Fruit fly (Drosophila melanogaster) whole organism, embryonic: Measurements from ENCODE around the gene gammaTub37C.

Experiments
- Aef1 ChIP-seq: fragments of 200-800 bp; sonication (Bioruptor generic); IDR thresholded peaks from 3 replicates; pipeline ENCODE4 v1.3.6; 2022; ENCODE audit warnings: missing biosample characterization, missing genetic modification characterization
- Atf3 ChIP-seq: fragments of 200-800 bp; sonication (Bioruptor generic); optimal IDR thresholded peaks from 3 replicates; lab custom pipeline; 2016; ENCODE audit warnings: missing biosample characterization, missing genetic modification characterization
- BEAF-32 ChIP-seq: fragments of 200-800 bp; sonication (Bioruptor generic); optimal IDR thresholded peaks from 3 replicates; lab custom pipeline; 2017; ENCODE audit warnings: missing biosample characterization, missing genetic modification characterization, mild to moderate bottlenecking, moderate library complexity, missing genetic modification reagents
- CG10979 ChIP-seq: fragments of 200-800 bp; sonication (Bioruptor generic); optimal IDR thresholded peaks from 2 replicates; lab custom pipeline; 2018; ENCODE audit warnings: missing biosample characterization, mild to moderate bottlenecking, missing genetic modification characterization, moderate library complexity
- CG11398 ChIP-seq: fragments of 200-800 bp; sonication (Bioruptor generic); optimal IDR thresholded peaks from 2 replicates; lab custom pipeline; 2016; ENCODE audit warnings: missing biosample characterization, missing genetic modification characterization
- CG11560 ChIP-seq: fragments of 200-800 bp; sonication (Bioruptor generic); IDR thresholded peaks from 3 replicates; pipeline ENCODE4 v1.3.6; 2022; ENCODE audit warnings: missing biosample characterization, missing genetic modification characterization
- CG12104 ChIP-seq: fragments of 200-800 bp; sonication (Bioruptor generic); optimal IDR thresholded peaks from 3 replicates; lab custom pipeline; 2016; ENCODE audit warnings: missing biosample characterization, missing genetic modification characterization
- CG13894 ChIP-seq: fragments of 200-800 bp; sonication (Bioruptor generic); optimal IDR thresholded peaks from 3 replicates; lab custom pipeline; 2018; ENCODE audit warnings: missing biosample characterization, mild to moderate bottlenecking, missing genetic modification characterization, moderate library complexity
- CG14667 ChIP-seq: fragments of 200-800 bp; sonication (Bioruptor generic); IDR thresholded peaks from 2 replicates; pipeline ENCODE4 v1.3.6; 2022; ENCODE audit warnings: missing biosample characterization, missing genetic modification characterization
- CG14710 ChIP-seq: fragments of 200-800 bp; sonication (Bioruptor generic); optimal IDR thresholded peaks from 3 replicates; lab custom pipeline; 2019; ENCODE audit warnings: missing biosample characterization, mild to moderate bottlenecking, missing genetic modification characterization, moderate library complexity
- CG14860 ChIP-seq: fragments of 200-800 bp; sonication (Bioruptor generic); IDR thresholded peaks from 3 replicates; pipeline ENCODE4 v1.3.6; 2022; ENCODE audit warnings: missing biosample characterization, missing genetic modification characterization; ENCODE audit not compliant: partially characterized antibody
- CG15269 ChIP-seq: fragments of 200-800 bp; sonication (Bioruptor generic); optimal IDR thresholded peaks from 2 replicates; lab custom pipeline; 2018; ENCODE audit warnings: missing biosample characterization, mild to moderate bottlenecking, missing genetic modification characterization, moderate library complexity
- CG1647 ChIP-seq: fragments of 200-800 bp; sonication (Bioruptor generic); optimal IDR thresholded peaks from 3 replicates; lab custom pipeline; 2016; ENCODE audit warnings: missing biosample characterization, missing genetic modification characterization
- CG16779 ChIP-seq: fragments of 200-800 bp; sonication (Bioruptor generic); IDR thresholded peaks from 2 replicates; pipeline ENCODE4 v1.3.6; 2022; ENCODE audit warnings: missing biosample characterization, missing genetic modification characterization
- CG17612 ChIP-seq: fragments of 200-800 bp; sonication (Bioruptor generic); IDR thresholded peaks from 2 replicates; pipeline ENCODE4 v1.3.6; 2022; ENCODE audit warnings: missing biosample characterization, missing genetic modification characterization
- CG2712 ChIP-seq: fragments of 200-800 bp; optimal IDR thresholded peaks from 3 replicates; lab custom pipeline; 2019; ENCODE audit warnings: missing biosample characterization, mild to moderate bottlenecking, missing genetic modification characterization, moderate library complexity
- CG6272 ChIP-seq: fragments of 200-800 bp; sonication (Bioruptor generic); IDR thresholded peaks from 2 replicates; pipeline ENCODE4 v1.3.6; 2022; ENCODE audit warnings: missing biosample characterization, missing genetic modification characterization
- CG6854 ChIP-seq: fragments of 200-800 bp; sonication (Bioruptor generic); optimal IDR thresholded peaks from 3 replicates; lab custom pipeline; 2017; ENCODE audit warnings: missing biosample characterization, mild to moderate bottlenecking, missing genetic modification characterization
- CG7987 ChIP-seq: fragments of 200-800 bp; sonication (Bioruptor generic); optimal IDR thresholded peaks from 2 replicates; lab custom pipeline; 2018; ENCODE audit warnings: missing biosample characterization, mild to moderate bottlenecking, missing genetic modification characterization, moderate library complexity
- CG8388 ChIP-seq: fragments of 200-800 bp; sonication (Bioruptor generic); optimal IDR thresholded peaks from 2 replicates; lab custom pipeline; 2019; ENCODE audit warnings: missing biosample characterization, mild to moderate bottlenecking, missing genetic modification characterization, moderate library complexity
- Deaf1 ChIP-seq: fragments of 200-800 bp; optimal IDR thresholded peaks from 3 replicates; lab custom pipeline; 2019; ENCODE audit warnings: missing biosample characterization, mild to moderate bottlenecking, missing genetic modification characterization, moderate library complexity
- ERR ChIP-seq: fragments of 200-800 bp; sonication (Bioruptor generic); optimal IDR thresholded peaks from 2 replicates; lab custom pipeline; 2016; ENCODE audit warnings: missing biosample characterization, missing genetic modification characterization
- Hey ChIP-seq: fragments of 200-800 bp; sonication (Bioruptor generic); optimal IDR thresholded peaks from 3 replicates; lab custom pipeline; 2018; ENCODE audit warnings: missing biosample characterization, mild to moderate bottlenecking, missing genetic modification characterization
- Hmr ChIP-seq: fragments of 200-800 bp; sonication (Bioruptor generic); optimal IDR thresholded peaks from 3 replicates; lab custom pipeline; 2017; ENCODE audit warnings: mild to moderate bottlenecking, missing biosample characterization, missing genetic modification reagents, missing genetic modification characterization
- Hmx ChIP-seq: fragments of 200-800 bp; sonication (Bioruptor generic); optimal IDR thresholded peaks from 2 replicates; lab custom pipeline; 2016; ENCODE audit warnings: missing biosample characterization, missing genetic modification characterization
- Hr39 ChIP-seq: fragments of >200 bp; optimal IDR thresholded peaks from 2 replicates; lab custom pipeline; 2017
- Lim3 ChIP-seq: fragments of 200-800 bp; sonication (Bioruptor generic); IDR thresholded peaks from 2 replicates; pipeline ENCODE4 v1.3.6; 2022; ENCODE audit warnings: missing biosample characterization, missing genetic modification characterization
- Mrtf ChIP-seq: fragments of 200-800 bp; sonication (Bioruptor generic); IDR thresholded peaks from 3 replicates; pipeline ENCODE4 v1.3.6; 2022; ENCODE audit warnings: missing biosample characterization, missing genetic modification characterization
- NC2α ChIP-seq: fragments of 200-800 bp; sonication (Bioruptor generic); optimal IDR thresholded peaks from 2 replicates; lab custom pipeline; 2016; ENCODE audit warnings: missing biosample characterization, missing genetic modification characterization
- Oaz ChIP-seq: fragments of 200-800 bp; sonication (Bioruptor generic); IDR thresholded peaks from 2 replicates; pipeline ENCODE4 v1.3.6; 2022; ENCODE audit warnings: missing biosample characterization, missing genetic modification characterization
- PHDP ChIP-seq: fragments of 200-800 bp; sonication (Bioruptor generic); optimal IDR thresholded peaks from 3 replicates; lab custom pipeline; 2018; ENCODE audit warnings: missing biosample characterization, mild to moderate bottlenecking, missing genetic modification characterization, moderate library complexity
- Ravus ChIP-seq: fragments of 200-800 bp; sonication (Bioruptor generic); IDR thresholded peaks from 2 replicates; pipeline ENCODE4 v1.3.6; 2022; ENCODE audit warnings: missing biosample characterization, missing genetic modification characterization
- Vsx1 ChIP-seq: fragments of 200-800 bp; sonication (Bioruptor generic); optimal IDR thresholded peaks from 2 replicates; lab custom pipeline; 2017; ENCODE audit warnings: missing biosample characterization, mild to moderate bottlenecking, missing genetic modification characterization, missing genetic modification reagents
- Xbp1 ChIP-seq: fragments of 200-800 bp; sonication (Bioruptor generic); optimal IDR thresholded peaks from 3 replicates; lab custom pipeline; 2016; ENCODE audit warnings: missing biosample characterization, mild to moderate bottlenecking, missing genetic modification characterization
- abd-A ChIP-seq: fragments of 200-800 bp; sonication (Bioruptor generic); optimal IDR thresholded peaks from 3 replicates; lab custom pipeline; 2019; ENCODE audit warnings: missing biosample characterization, mild to moderate bottlenecking, missing genetic modification characterization, moderate library complexity
- bigmax ChIP-seq: fragments of 200-800 bp; sonication (Bioruptor generic); optimal IDR thresholded peaks from 2 replicates; lab custom pipeline; 2018; ENCODE audit warnings: missing biosample characterization, mild to moderate bottlenecking, missing genetic modification characterization
- caup ChIP-seq: fragments of 200-800 bp; sonication (Bioruptor generic); optimal IDR thresholded peaks from 3 replicates; lab custom pipeline; 2017; ENCODE audit warnings: missing biosample characterization, mild to moderate bottlenecking, missing genetic modification characterization, moderate library complexity; ENCODE audit not compliant: severe bottlenecking
- chn ChIP-seq: fragments of 200-800 bp; sonication (Bioruptor generic); optimal IDR thresholded peaks from 2 replicates; lab custom pipeline; 2016; ENCODE audit warnings: missing biosample characterization, missing genetic modification characterization
- corto ChIP-seq: fragments of 200-800 bp; sonication (Bioruptor generic); optimal IDR thresholded peaks from 2 replicates; lab custom pipeline; 2016; ENCODE audit warnings: missing biosample characterization, mild to moderate bottlenecking, missing genetic modification characterization, moderate library complexity
- crol ChIP-seq: fragments of 200-800 bp; sonication (Bioruptor generic); IDR thresholded peaks from 2 replicates; pipeline ENCODE4 v1.3.6; 2022; ENCODE audit warnings: missing biosample characterization, missing genetic modification characterization
- dmrt99B ChIP-seq: fragments of 200-800 bp; sonication (Bioruptor generic); optimal IDR thresholded peaks from 2 replicates; lab custom pipeline; 2018; ENCODE audit warnings: missing biosample characterization, mild to moderate bottlenecking, missing genetic modification characterization, moderate library complexity
- grn ChIP-seq: fragments of 200-800 bp; sonication (Bioruptor generic); optimal IDR thresholded peaks from 3 replicates; lab custom pipeline; 2017; ENCODE audit warnings: missing biosample characterization, missing genetic modification characterization
- jigr1 ChIP-seq: fragments of 200-800 bp; sonication (Bioruptor generic); IDR thresholded peaks from 3 replicates; pipeline ENCODE4 v1.3.6; 2022; ENCODE audit warnings: missing biosample characterization, missing genetic modification characterization
- jing ChIP-seq: fragments of 200-800 bp; sonication (Bioruptor generic); optimal IDR thresholded peaks from 2 replicates; lab custom pipeline; 2018; ENCODE audit warnings: missing biosample characterization, mild to moderate bottlenecking, missing genetic modification characterization
- jumu ChIP-seq: fragments of 200-800 bp; sonication (Bioruptor generic); optimal IDR thresholded peaks from 3 replicates; lab custom pipeline; 2016; ENCODE audit warnings: missing biosample characterization, missing genetic modification characterization
- luna ChIP-seq: fragments of 200-800 bp; sonication (Bioruptor generic); optimal IDR thresholded peaks from 2 replicates; lab custom pipeline; 2016; ENCODE audit warnings: missing biosample characterization, missing genetic modification characterization
- pb ChIP-seq: fragments of 200-800 bp; sonication (Bioruptor generic); optimal IDR thresholded peaks from 3 replicates; lab custom pipeline; 2016; ENCODE audit warnings: missing biosample characterization, missing genetic modification characterization
- phol ChIP-seq: fragments of 200-800 bp; sonication (Bioruptor generic); optimal IDR thresholded peaks from 3 replicates; lab custom pipeline; 2018; ENCODE audit warnings: missing biosample characterization, mild to moderate bottlenecking, missing genetic modification characterization, moderate library complexity
- rib ChIP-seq: fragments of 200-800 bp; sonication (Bioruptor generic); IDR thresholded peaks from 2 replicates; pipeline ENCODE4 v1.3.6; 2022; ENCODE audit warnings: missing biosample characterization, missing genetic modification characterization
- ro ChIP-seq: fragments of 200-800 bp; sonication (Bioruptor generic); IDR thresholded peaks from 2 replicates; pipeline ENCODE4 v1.3.6; 2022; ENCODE audit warnings: missing biosample characterization, missing genetic modification characterization
- stwl ChIP-seq: fragments of 200-800 bp; sonication (Bioruptor generic); optimal IDR thresholded peaks from 3 replicates; lab custom pipeline; 2018; ENCODE audit warnings: missing biosample characterization, mild to moderate bottlenecking, missing genetic modification characterization, moderate library complexity

The gammaTub37C gene

dm6 chr2L:19140257-19140983 is 45.1 kb downstream of the gammaTub37C start (continued):
- TF ChIP-seq Atf3, result no peak
- TF ChIP-seq CG7987 (GFP tag; lab: Kevin White, UChicago), result no peak
- TF ChIP-seq Hey, result no peak
- no peak for TF ChIP-seq Hmr (GFP tag; lab: Kevin White, UChicago)
- TF ChIP-seq corto, result no peak
- no peak for TF ChIP-seq jigr1 (GFP tag; lab: Robert Waterston, UW)
- TF ChIP-seq CG14667 (GFP tag; lab: Robert Waterston, UW), result no peak
- no peak for TF ChIP-seq luna (GFP tag; lab: Kevin White, UChicago)
- no peak for TF ChIP-seq pb (GFP tag; lab: Kevin White, UChicago)
- TF ChIP-seq Ravus (GFP tag; lab: Robert Waterston, UW), result no peak
- no peak for TF ChIP-seq CG17612 (GFP tag; lab: Robert Waterston, UW)
- no peak for TF ChIP-seq CG14710 (tag; lab: Kevin White, UChicago)
- no peak for TF ChIP-seq abd-A (tag; lab: Kevin White, UChicago)
- no peak for TF ChIP-seq ro (GFP tag; lab: Robert Waterston, UW)
- TF ChIP-seq chn (GFP tag; lab: Kevin White, UChicago), result no peak
- no peak for TF ChIP-seq Hr39 (lab: Kevin White, UChicago)
- TF ChIP-seq CG10979 (tag; lab: Kevin White, UChicago), result no peak
- TF ChIP-seq CG15269 (tag; lab: Kevin White, UChicago), result no peak
- TF ChIP-seq ERR (GFP tag; lab: Kevin White, UChicago), result no peak
- TF ChIP-seq CG8388 (GFP tag; lab: Kevin White, UChicago), result no peak
- no peak for TF ChIP-seq BEAF-32 (GFP tag; lab: Kevin White, UChicago)
- TF ChIP-seq NC2α (GFP tag; lab: Kevin White, UChicago), result no peak
- peak; percentile 45 for TF ChIP-seq crol (GFP tag; lab: Robert Waterston, UW)
- TF ChIP-seq rib, result no peak
- TF ChIP-seq caup, result no peak
- TF ChIP-seq CG16779, result no peak
- TF ChIP-seq Oaz (GFP tag; lab: Robert Waterston, UW), result no peak
- TF ChIP-seq grn (GFP tag; lab: Kevin White, UChicago), result no peak
- no peak for TF ChIP-seq jumu (GFP tag; lab: Kevin White, UChicago)
- no peak for TF ChIP-seq Hmx (GFP tag; lab: Kevin White, UChicago)
- TF ChIP-seq CG13894 (tag; lab: Kevin White, UChicago), result no peak
- TF ChIP-seq Lim3 (GFP tag; lab: Robert Waterston, UW), result no peak
- no peak for TF ChIP-seq PHDP (tag; lab: Kevin White, UChicago)
- TF ChIP-seq jing (GFP tag; lab: Kevin White, UChicago), result no peak
- TF ChIP-seq CG1647 (GFP tag; lab: Kevin White, UChicago), result no peak
- TF ChIP-seq Deaf1, result peak; percentile 49
- no peak for TF ChIP-seq bigmax (GFP tag; lab: Kevin White, UChicago)
- TF ChIP-seq Xbp1 (GFP tag; lab: Kevin White, UChicago), result no peak
- no peak for TF ChIP-seq phol (tag; lab: Kevin White, UChicago)
- peak; percentile 16 for TF ChIP-seq CG2712
- TF ChIP-seq CG11560 (tag; lab: Robert Waterston, UW), result no peak
- TF ChIP-seq stwl (tag; lab: Kevin White, UChicago), result no peak
- no peak for TF ChIP-seq dmrt99B (tag; lab: Kevin White, UChicago)
- peak; percentile 8 for TF ChIP-seq Vsx1 (GFP tag; lab: Kevin White, UChicago)
- TF ChIP-seq CG11398 (GFP tag; lab: Kevin White, UChicago), result no peak
- no peak for TF ChIP-seq CG6854 (GFP tag; lab: Kevin White, UChicago)
- no peak for TF ChIP-seq CG6272 (GFP tag; lab: Robert Waterston, UW)
- TF ChIP-seq CG14860 (GFP tag; lab: Robert Waterston, UW), result no peak
- no peak for TF ChIP-seq Aef1 (GFP tag; lab: Robert Waterston, UW)
- TF ChIP-seq CG12104 (GFP tag; lab: Kevin White, UChicago), result no peak
- no peak for TF ChIP-seq Mrtf (GFP tag; lab: Robert Waterston, UW)
